Worm (Caenorhabditis elegans): ENCODE results near the gene ttr-11.
A peak's percentile ranks its signal among the peaks of the same experiment; 100 is the strongest.

Gene ttr-11

ce11 chrV:20580511-20581040, 22.5 kb upstream of the ttr-11 start, which contains the start of gene F26F2.7:
TSS of gene F26F2.7 (plus strand) at chrV:20580990.
- TF ChIP-seq Y55F3AM.14 (GFP tag; optimal IDR thresholded peaks at IDR 0.05) (no peak), C34F6.9 (tag; optimal IDR thresholded peaks at IDR 0.05) (peak; percentile 94), R02D3.7 (tag; optimal IDR thresholded peaks at IDR 0.05) (peak; percentile 21), lin-11 (tag; optimal IDR thresholded peaks at IDR 0.05) (peak; percentile 75), mdl-1 (tag; optimal IDR thresholded peaks at IDR 0.05) (peak; percentile 30 to 45), nhr-25 (tag; optimal IDR thresholded peaks at IDR 0.05) (no peak), sma-3 (GFP tag; optimal IDR thresholded peaks at IDR 0.05) (peak; percentile 80), gmeb-1 (tag; optimal IDR thresholded peaks at IDR 0.05) (peak; percentile 80), nhr-23 (tag; optimal IDR thresholded peaks at IDR 0.05) (no peak), sem-4 (tag; optimal IDR thresholded peaks at IDR 0.05) (peak; percentile 71), fos-1 (tag; optimal IDR thresholded peaks at IDR 0.05) (peak; percentile 45), egl-27 (tag; optimal IDR thresholded peaks at IDR 0.05) (peak; percentile 21), peb-1 (tag; optimal IDR thresholded peaks at IDR 0.05) (no peak), F13H6.1 (tag; optimal IDR thresholded peaks at IDR 0.05) (peak; percentile 68), nhr-129 (tag; optimal IDR thresholded peaks at IDR 0.05) (no peak), ZK546.5 (tag; optimal IDR thresholded peaks at IDR 0.05) (no peak), dmd-4 (tag; optimal IDR thresholded peaks at IDR 0.05) (peak; percentile 29), snpc-4 (tag; optimal IDR thresholded peaks at IDR 0.05) (peak; percentile 43), lin-13 (GFP tag; optimal IDR thresholded peaks at IDR 0.05) (peak; percentile 85), crh-2 (tag; optimal IDR thresholded peaks at IDR 0.05) (peak; percentile 88), ztf-4 (tag; optimal IDR thresholded peaks at IDR 0.05) (peak; percentile 61), unc-55 (GFP tag; optimal IDR thresholded peaks at IDR 0.05) (peak; percentile 75), lsy-2 (tag; optimal IDR thresholded peaks at IDR 0.05) (peak; percentile 82 to 93), zag-1 (tag; optimal IDR thresholded peaks at IDR 0.05) (peak; percentile 34), mab-5 (tag; optimal IDR thresholded peaks at IDR 0.05) (peak; percentile 61), nhr-10 (tag; optimal IDR thresholded peaks at IDR 0.05) (no peak), nhr-21 (tag; optimal IDR thresholded peaks at IDR 0.05) (peak; percentile 58)

- TF ChIP-seq snpc-4 (tag; optimal IDR thresholded peaks at IDR 0.05) (no peak), nhr-77 (tag; optimal IDR thresholded peaks at IDR 0.05) (no peak), nhr-21 (tag; optimal IDR thresholded peaks at IDR 0.05) (no peak), unc-55 (GFP tag; optimal IDR thresholded peaks at IDR 0.05) (no peak), blmp-1 (tag; optimal IDR thresholded peaks at IDR 0.05; ENCODE audit: insufficient read depth) (no peak), lin-39 (tag; optimal IDR thresholded peaks at IDR 0.05) (no peak), nhr-10 (tag; optimal IDR thresholded peaks at IDR 0.05) (no peak)
Observed at ce11 chrV:20594746-20595145, 8.4 kb upstream of the ttr-11 start, which contains the start of gene F26F2.10. TSS of gene F26F2.10 (minus strand) at chrV:20594846.

- TF ChIP-seq snpc-4 (tag; optimal IDR thresholded peaks at IDR 0.05), result no peak
- no peak for TF ChIP-seq mab-5 (tag; optimal IDR thresholded peaks at IDR 0.05)
- no peak for TF ChIP-seq mdl-1 (tag; optimal IDR thresholded peaks at IDR 0.05)
Observed at ce11 chrV:20595653-20596052, 7.5 kb upstream of the ttr-11 start, which contains the start of gene F26F2.11. TSS of gene F26F2.11 (minus strand) at chrV:20595753.

- TF ChIP-seq lin-39 (tag; optimal IDR thresholded peaks at IDR 0.05) (no peak), nhr-23 (tag; optimal IDR thresholded peaks at IDR 0.05) (no peak), zag-1 (tag; optimal IDR thresholded peaks at IDR 0.05) (no peak), peb-1 (tag; optimal IDR thresholded peaks at IDR 0.05) (no peak), nhr-21 (tag; optimal IDR thresholded peaks at IDR 0.05) (no peak), aly-2 (tag; optimal IDR thresholded peaks at IDR 0.05) (no peak), elt-3 (tag; optimal IDR thresholded peaks at IDR 0.05) (no peak), nhr-10 (tag; optimal IDR thresholded peaks at IDR 0.05) (no peak)
Observed at ce11 chrV:20597076-20597475, 6.0 kb upstream of the ttr-11 start, which contains the start of gene F46B3.1. TSS of gene F46B3.1 (minus strand) at chrV:20597176.

ce11 chrV:20599795-20600194, 3.3 kb upstream of the ttr-11 start, which contains the start of gene col-163:
TSS of gene col-163 (plus strand) at chrV:20600095.
- TF ChIP-seq nhr-12 (tag; optimal IDR thresholded peaks at IDR 0.05) (no peak), fos-1 (tag; optimal IDR thresholded peaks at IDR 0.05) (no peak), ceh-82 (tag; optimal IDR thresholded peaks at IDR 0.05) (no peak), sma-3 (GFP tag; optimal IDR thresholded peaks at IDR 0.05) (no peak), unc-62 (GFP tag; optimal IDR thresholded peaks at IDR 0.05) (no peak), nhr-23 (tag; optimal IDR thresholded peaks at IDR 0.05) (no peak), nhr-11 (tag; optimal IDR thresholded peaks at IDR 0.05) (no peak), sma-9 (GFP tag; optimal IDR thresholded peaks at IDR 0.05) (no peak), sma-9 (tag; optimal IDR thresholded peaks at IDR 0.05) (no peak), alr-1 (tag; optimal IDR thresholded peaks at IDR 0.05) (no peak), nhr-6 (tag; optimal IDR thresholded peaks at IDR 0.05) (no peak), Y55F3AM.14 (GFP tag; optimal IDR thresholded peaks at IDR 0.05) (no peak)

Measured in whole organism, L2 larva.